Fruit fly (Drosophila melanogaster) whole organism, embryonic: ENCODE measurements around the gene ry.

Experiments
- Atf3 ChIP-seq: fragments of 200-800 bp; sonication (Bioruptor generic); optimal IDR thresholded peaks from 3 replicates; lab custom pipeline; 2016; ENCODE audit warnings: missing biosample characterization, missing genetic modification characterization
- Atf6 ChIP-seq: fragments of 200-800 bp; sonication (Bioruptor generic); IDR thresholded peaks from 2 replicates; pipeline ENCODE4 v1.3.6; 2022; ENCODE audit warnings: missing biosample characterization, missing genetic modification characterization
- CG10565 ChIP-seq: fragments of 200-800 bp; sonication (Bioruptor generic); optimal IDR thresholded peaks from 3 replicates; lab custom pipeline; 2016; ENCODE audit warnings: missing biosample characterization, mild to moderate bottlenecking, missing genetic modification characterization
- CG11504 ChIP-seq: fragments of 200-800 bp; sonication (Bioruptor generic); optimal IDR thresholded peaks from 3 replicates; lab custom pipeline; 2019; ENCODE audit warnings: missing biosample characterization, mild to moderate bottlenecking, missing genetic modification characterization, moderate library complexity
- CG12659 ChIP-seq: fragments of 200-800 bp; sonication (Bioruptor generic); optimal IDR thresholded peaks from 3 replicates; lab custom pipeline; 2017; ENCODE audit warnings: mild to moderate bottlenecking, missing biosample characterization, missing genetic modification reagents, missing genetic modification characterization
- CG1529 ChIP-seq: fragments of 200-800 bp; sonication (Bioruptor generic); optimal IDR thresholded peaks from 3 replicates; lab custom pipeline; 2018; ENCODE audit warnings: missing biosample characterization, missing genetic modification characterization
- CG16815 ChIP-seq: fragments of 200-800 bp; sonication (Bioruptor generic); optimal IDR thresholded peaks from 3 replicates; lab custom pipeline; 2017; ENCODE audit warnings: missing biosample characterization, mild to moderate bottlenecking, missing genetic modification characterization
- CG17361 ChIP-seq: fragments of 200-800 bp; sonication (Bioruptor generic); IDR thresholded peaks from 3 replicates; pipeline ENCODE4 v1.3.6; 2022; ENCODE audit warnings: missing biosample characterization, missing genetic modification characterization
- CG1832 ChIP-seq: fragments of 200-800 bp; sonication (Bioruptor generic); optimal IDR thresholded peaks from 2 replicates; lab custom pipeline; 2017; ENCODE audit warnings: missing biosample characterization, mild to moderate bottlenecking, missing genetic modification characterization, inconsistent platforms
- CG2202 ChIP-seq: fragments of 200-800 bp; sonication (Bioruptor generic); optimal IDR thresholded peaks from 2 replicates; lab custom pipeline; 2018; ENCODE audit warnings: missing biosample characterization, mild to moderate bottlenecking, missing genetic modification characterization
- CG2889 ChIP-seq: fragments of 200-800 bp; sonication (Bioruptor generic); IDR thresholded peaks from 3 replicates; pipeline ENCODE4 v1.3.6; 2022; ENCODE audit warnings: missing biosample characterization, missing genetic modification characterization
- CG32532 ChIP-seq: fragments of 200-800 bp; sonication (Bioruptor generic); IDR thresholded peaks from 2 replicates; pipeline ENCODE4 v1.3.6; 2022; ENCODE audit warnings: missing biosample characterization, missing genetic modification characterization
- CG34376 ChIP-seq: fragments of 200-800 bp; sonication (Bioruptor generic); optimal IDR thresholded peaks from 2 replicates; lab custom pipeline; 2018; ENCODE audit warnings: missing biosample characterization, mild to moderate bottlenecking, missing genetic modification characterization
- CG3995 ChIP-seq: fragments of 200-800 bp; sonication (Bioruptor generic); optimal IDR thresholded peaks from 3 replicates; lab custom pipeline; 2016; ENCODE audit warnings: missing biosample characterization, missing genetic modification characterization
- CG4282 ChIP-seq: fragments of 200-800 bp; sonication (Bioruptor generic); optimal IDR thresholded peaks from 2 replicates; lab custom pipeline; 2016; ENCODE audit warnings: missing biosample characterization, missing genetic modification characterization
- CG4360 ChIP-seq: fragments of 200-800 bp; sonication (Bioruptor generic); IDR thresholded peaks from 2 replicates; pipeline ENCODE4 v1.3.6; 2022; ENCODE audit warnings: missing biosample characterization, missing genetic modification characterization
- CG6791 ChIP-seq: fragments of 200-800 bp; sonication (Bioruptor generic); IDR thresholded peaks from 3 replicates; pipeline ENCODE4 v1.3.6; 2022; ENCODE audit warnings: missing biosample characterization, missing genetic modification characterization; ENCODE audit not compliant: partially characterized antibody
- CG7372 ChIP-seq: fragments of 200-800 bp; sonication (Bioruptor generic); IDR thresholded peaks from 2 replicates; pipeline ENCODE4 v1.3.6; 2022; ENCODE audit warnings: missing biosample characterization, missing genetic modification characterization
- CG7556 ChIP-seq: fragments of 200-800 bp; sonication (Bioruptor generic); optimal IDR thresholded peaks from 2 replicates; lab custom pipeline; 2017; ENCODE audit warnings: missing biosample characterization, mild to moderate bottlenecking, missing genetic modification characterization
- CG8388 ChIP-seq: fragments of 200-800 bp; sonication (Bioruptor generic); optimal IDR thresholded peaks from 2 replicates; lab custom pipeline; 2019; ENCODE audit warnings: missing biosample characterization, mild to moderate bottlenecking, missing genetic modification characterization, moderate library complexity
- CG9215 ChIP-seq: fragments of 200-800 bp; sonication (Bioruptor generic); IDR thresholded peaks from 2 replicates; pipeline ENCODE4 v1.3.6; 2022; ENCODE audit warnings: missing biosample characterization, missing genetic modification characterization
- CG9876 ChIP-seq: fragments of 200-800 bp; sonication (Bioruptor generic); optimal IDR thresholded peaks from 2 replicates; lab custom pipeline; 2016; ENCODE audit warnings: missing biosample characterization, missing genetic modification characterization
- Chrac-16 ChIP-seq: fragments of 200-800 bp; sonication (Bioruptor generic); optimal IDR thresholded peaks from 3 replicates; lab custom pipeline; 2016; ENCODE audit warnings: missing biosample characterization, missing genetic modification characterization
- D ChIP-seq, 2 experiments: fragments of 200-800 bp in 1 of 2; fragments of >200 bp in 1 of 2; sonication (Bioruptor generic) in 1 of 2; optimal IDR thresholded peaks; 2 replicates in 1 of 2; 3 replicates in 1 of 2; lab custom pipeline; 2017; ENCODE audit warnings: mild to moderate bottlenecking in 1 of 2, missing biosample characterization in 1 of 2, missing genetic modification characterization in 1 of 2, missing genetic modification reagents in 1 of 2
- Dad ChIP-seq: fragments of 200-800 bp; sonication (Bioruptor generic); optimal IDR thresholded peaks from 3 replicates; lab custom pipeline; 2016; ENCODE audit warnings: missing biosample characterization, missing genetic modification characterization
- Dip3 ChIP-seq: fragments of 200-800 bp; sonication (Bioruptor generic); optimal IDR thresholded peaks from 3 replicates; lab custom pipeline; 2016; ENCODE audit warnings: missing biosample characterization, missing genetic modification characterization
- Fer1 ChIP-seq: fragments of 200-800 bp; sonication (Bioruptor generic); optimal IDR thresholded peaks from 2 replicates; lab custom pipeline; 2017; ENCODE audit warnings: missing biosample characterization, mild to moderate bottlenecking, missing genetic modification characterization
- Jarid2 ChIP-seq: fragments of 200-800 bp; sonication (Bioruptor generic); optimal IDR thresholded peaks from 3 replicates; lab custom pipeline; 2017; ENCODE audit warnings: mild to moderate bottlenecking, missing biosample characterization, missing genetic modification reagents, missing genetic modification characterization
- MTF-1 ChIP-seq: fragments of 200-800 bp; sonication (Bioruptor generic); optimal IDR thresholded peaks from 2 replicates; lab custom pipeline; 2018; ENCODE audit warnings: missing biosample characterization, mild to moderate bottlenecking, missing genetic modification characterization, borderline replicate concordance
- Nf-YA ChIP-seq: fragments of 200-800 bp; sonication (Bioruptor generic); IDR thresholded peaks from 2 replicates; pipeline ENCODE4 v1.3.6; 2022; ENCODE audit warnings: missing biosample characterization, missing genetic modification characterization
- Sox102F ChIP-seq: fragments of 200-800 bp; sonication (Bioruptor generic); optimal IDR thresholded peaks from 2 replicates; lab custom pipeline; 2018; ENCODE audit warnings: missing biosample characterization, mild to moderate bottlenecking, missing genetic modification characterization, moderate library complexity
- ac ChIP-seq: fragments of 200-800 bp; sonication (Bioruptor generic); optimal IDR thresholded peaks from 3 replicates; lab custom pipeline; 2017; ENCODE audit warnings: missing biosample characterization, mild to moderate bottlenecking, missing genetic modification characterization
- chn ChIP-seq: fragments of 200-800 bp; sonication (Bioruptor generic); optimal IDR thresholded peaks from 2 replicates; lab custom pipeline; 2016; ENCODE audit warnings: missing biosample characterization, missing genetic modification characterization
- crp ChIP-seq, 2 experiments: fragments of 200-800 bp; sonication (Bioruptor generic); optimal IDR thresholded peaks; 2 replicates in 1 of 2; 3 replicates in 1 of 2; lab custom pipeline; 2017; ENCODE audit warnings: missing biosample characterization in 2 of 2, missing genetic modification characterization in 2 of 2, mild to moderate bottlenecking in 1 of 2, moderate library complexity in 1 of 2
- danr ChIP-seq: fragments of 200-800 bp; sonication (Bioruptor generic); IDR thresholded peaks from 2 replicates; pipeline ENCODE4 v1.3.6; 2022; ENCODE audit warnings: missing biosample characterization, missing genetic modification characterization
- dimm ChIP-seq: fragments of 200-800 bp; sonication (Bioruptor generic); IDR thresholded peaks from 2 replicates; pipeline ENCODE4 v1.3.6; 2022; ENCODE audit warnings: missing biosample characterization, missing genetic modification characterization
- disco-r ChIP-seq: fragments of 200-800 bp; sonication (Bioruptor generic); optimal IDR thresholded peaks from 2 replicates; lab custom pipeline; 2016; ENCODE audit warnings: missing biosample characterization, missing genetic modification characterization
- fd96Cb ChIP-seq: fragments of 200-800 bp; sonication (Bioruptor generic); optimal IDR thresholded peaks from 2 replicates; lab custom pipeline; 2018; ENCODE audit warnings: missing biosample characterization, mild to moderate bottlenecking, missing genetic modification characterization, moderate library complexity
- fu2 ChIP-seq: fragments of 200-800 bp; sonication (Bioruptor generic); optimal IDR thresholded peaks from 2 replicates; lab custom pipeline; 2016; ENCODE audit warnings: missing biosample characterization, missing genetic modification characterization
- grau ChIP-seq: fragments of 200-800 bp; optimal IDR thresholded peaks from 3 replicates; lab custom pipeline; 2019; ENCODE audit warnings: missing biosample characterization, mild to moderate bottlenecking, missing genetic modification characterization, moderate library complexity
- kay ChIP-seq: fragments of 200-800 bp; sonication (Bioruptor generic); optimal IDR thresholded peaks from 2 replicates; lab custom pipeline; 2016; ENCODE audit warnings: missing biosample characterization, missing genetic modification characterization
- klu ChIP-seq: fragments of 200-800 bp; sonication (Bioruptor generic); IDR thresholded peaks from 2 replicates; pipeline ENCODE4 v1.3.6; 2022; ENCODE audit warnings: missing biosample characterization, missing genetic modification characterization
- lilli ChIP-seq: fragments of 200-800 bp; sonication (Bioruptor generic); optimal IDR thresholded peaks from 3 replicates; lab custom pipeline; 2016; ENCODE audit warnings: missing biosample characterization, missing genetic modification characterization
- lmd ChIP-seq: fragments of 200-800 bp; sonication (Bioruptor generic); IDR thresholded peaks from 2 replicates; pipeline ENCODE4 v1.3.6; 2022; ENCODE audit warnings: missing biosample characterization, missing genetic modification characterization
- pfk ChIP-seq: fragments of 200-800 bp; sonication (Bioruptor generic); optimal IDR thresholded peaks from 2 replicates; lab custom pipeline; 2018; ENCODE audit warnings: missing biosample characterization, mild to moderate bottlenecking, missing genetic modification characterization, moderate library complexity
- phol ChIP-seq: fragments of 200-800 bp; sonication (Bioruptor generic); optimal IDR thresholded peaks from 3 replicates; lab custom pipeline; 2018; ENCODE audit warnings: missing biosample characterization, mild to moderate bottlenecking, missing genetic modification characterization, moderate library complexity
- shn ChIP-seq: fragments of 200-800 bp; sonication (Bioruptor generic); optimal IDR thresholded peaks from 3 replicates; lab custom pipeline; 2016; ENCODE audit warnings: missing biosample characterization, missing genetic modification characterization
- sima ChIP-seq: fragments of 200-800 bp; sonication (Bioruptor generic); optimal IDR thresholded peaks from 2 replicates; lab custom pipeline; 2016; ENCODE audit warnings: missing biosample characterization, missing genetic modification characterization
- stc ChIP-seq: fragments of 200-800 bp; sonication (Bioruptor generic); IDR thresholded peaks from 2 replicates; pipeline ENCODE4 v1.3.6; 2022; ENCODE audit warnings: missing biosample characterization, missing genetic modification characterization
- vvl ChIP-seq: fragments of 200-800 bp; sonication (Bioruptor generic); IDR thresholded peaks from 2 replicates; pipeline ENCODE4 v1.3.6; 2022; ENCODE audit warnings: missing biosample characterization, missing genetic modification characterization
- yki ChIP-seq: fragments of >200 bp; optimal IDR thresholded peaks from 3 replicates; lab custom pipeline; 2018

ry gene

dm6 chr3R:13068022-13068421, 35.7 kb downstream of the ry start (continued):
- TF ChIP-seq CG2202 (tag; lab: Kevin White, UChicago) (peak; percentile 93), lilli (GFP tag; lab: Kevin White, UChicago) (peak; percentile 35), dimm (GFP tag; lab: Robert Waterston, UW) (peak; percentile 39; the same call in 1 of the 2 replicates), CG6791 (GFP tag; lab: Robert Waterston, UW) (0 out of 3 replicates have a peak, but pooled peaks have one; percentile 28), phol (peak; percentile 78), CG7556 (GFP tag; lab: Kevin White, UChicago) (peak; percentile 82), Fer1 (peak; percentile 91), CG1529 (GFP tag; lab: Kevin White, UChicago) (peak; percentile 90), CG32532 (no peak), Dad (GFP tag; lab: Kevin White, UChicago) (peak; percentile 17), lmd (GFP tag; lab: Robert Waterston, UW) (peak; percentile 44), Atf6 (GFP tag; lab: Robert Waterston, UW) (peak; percentile 58; the same call in 1 of the 2 replicates), disco-r (GFP tag; lab: Kevin White, UChicago) (peak; percentile 68), CG10565 (GFP tag; lab: Kevin White, UChicago) (no peak), sima (GFP tag; lab: Kevin White, UChicago) (peak; percentile 49), CG4360 (peak; percentile 49; the same call in 1 of the 2 replicates), CG1832 (GFP tag; lab: Kevin White, UChicago) (no peak), pfk (GFP tag; lab: Kevin White, UChicago) (peak; percentile 70), fu2 (GFP tag; lab: Kevin White, UChicago) (no peak), vvl (GFP tag; lab: Robert Waterston, UW) (peak; percentile 86), crp (GFP tag; optimal IDR thresholded peaks at IDR 0.05; lab: Kevin White, UChicago) (peak in 1 of 2 experiments; percentile 50), CG2889 (no peak), CG11504 (tag; lab: Kevin White, UChicago) (peak; percentile 95), Nf-YA (peak; percentile 72), CG12659 (GFP tag; lab: Kevin White, UChicago) (peak; percentile 76), kay (GFP tag; lab: Kevin White, UChicago) (peak; percentile 75), yki (lab: Kevin White, UChicago) (no peak), MTF-1 (GFP tag; lab: Kevin White, UChicago) (peak; percentile 92), Jarid2 (peak; percentile 82), CG8388 (GFP tag; lab: Kevin White, UChicago) (peak; percentile 88), stc (peak; percentile 60; the same call in 1 of the 2 replicates), CG16815 (GFP tag; lab: Kevin White, UChicago) (peak; percentile 22), shn (peak; percentile 14), Sox102F (GFP tag; lab: Kevin White, UChicago) (peak; percentile 96), ac (GFP tag; lab: Kevin White, UChicago) (peak; percentile 87), grau (tag; lab: Kevin White, UChicago) (peak; percentile 64), CG17361 (GFP tag; lab: Robert Waterston, UW) (peak; percentile 90), CG34376 (GFP tag; lab: Kevin White, UChicago) (no peak), klu (no peak), D (optimal IDR thresholded peaks at IDR 0.05; lab: Kevin White, UChicago) (no peak), D (GFP tag; optimal IDR thresholded peaks at IDR 0.05; lab: Kevin White, UChicago) (peak; percentile 91), Atf3 (GFP tag; lab: Kevin White, UChicago) (peak; percentile 44), CG9215 (GFP tag; lab: Robert Waterston, UW) (no peak), CG4282 (peak; percentile 22), CG9876 (peak; percentile 44), fd96Cb (tag; lab: Kevin White, UChicago) (peak; percentile 90), Chrac-16 (GFP tag; lab: Kevin White, UChicago) (peak; percentile 56), Dip3 (GFP tag; lab: Kevin White, UChicago) (no peak), CG7372 (GFP tag; lab: Robert Waterston, UW) (no peak), chn (peak; percentile 56), danr (GFP tag; lab: Robert Waterston, UW) (peak; percentile 60), CG3995 (GFP tag; lab: Kevin White, UChicago) (peak; percentile 50)
